Worm (Caenorhabditis elegans): ENCODE measurements around the gene F53A9.8.
A peak's percentile ranks its signal among the peaks of the same experiment; 100 is the strongest.

- TF ChIP-seq elt-2 (tag; optimal IDR thresholded peaks at IDR 0.05) (no peak), ceh-48 (tag; optimal IDR thresholded peaks at IDR 0.05) (no peak), rnt-1 (tag; optimal IDR thresholded peaks at IDR 0.05) (peak; percentile 90)
These were observed 5.1 kb upstream of the F53A9.8 start for ce11 chrX:8723840-8724239.

Data from whole organism, late embryonic.